Worm (Caenorhabditis elegans) whole organism, midembryonic: ENCODE results near the gene H01G02.1.

Experiments used
- T22C8.4 ChIP-seq: fragments of 200-800 bp; sonication (Bioruptor generic); IDR thresholded peaks from 2 replicates; pipeline ENCODE4 v1.3.6; 2022; ENCODE audit warnings: missing genetic modification characterization, missing compliant biosample characterization
- flt-1 ChIP-seq: fragments of 200-800 bp; sonication (Bioruptor generic); IDR thresholded peaks from 2 replicates; pipeline ENCODE4 v1.3.6; 2022; ENCODE audit warnings: missing genetic modification characterization, missing compliant biosample characterization
- klf-2 ChIP-seq: fragments of 200-800 bp; sonication (Bioruptor generic); conservative IDR thresholded peaks from 2 replicates; pipeline ENCODE4 v1.3.6; 2022; ENCODE audit warnings: missing genetic modification reagents, missing genetic modification characterization, missing compliant biosample characterization
- ztf-23 ChIP-seq: fragments of 200-800 bp; sonication (Bioruptor generic); IDR thresholded peaks from 2 replicates; pipeline ENCODE4 v1.3.6; 2022; ENCODE audit warnings: missing genetic modification reagents, missing genetic modification characterization, missing compliant biosample characterization
- ztf-29 ChIP-seq: fragments of 200-800 bp; sonication (Bioruptor generic); IDR thresholded peaks from 2 replicates; pipeline ENCODE4 v1.3.6; 2022; ENCODE audit warnings: missing genetic modification reagents, missing genetic modification characterization, missing compliant biosample characterization

ce11 chrIV:11842121-11842520 lies 38.2 kb upstream of the H01G02.1 start, which contains the start of gene F38H4.3:
- TF ChIP-seq ztf-29: no peak
- no peak for TF ChIP-seq flt-1 (GFP tag; lab: Robert Waterston, UW)
- no peak for TF ChIP-seq T22C8.4 (GFP tag; lab: Robert Waterston, UW)
- TF ChIP-seq klf-2 (GFP tag; lab: Robert Waterston, UW): no peak
- TF ChIP-seq ztf-23 (GFP tag; lab: Robert Waterston, UW): no peak
